Worm (Caenorhabditis elegans): Measurements from ENCODE around the gene egl-4.

DNA sequence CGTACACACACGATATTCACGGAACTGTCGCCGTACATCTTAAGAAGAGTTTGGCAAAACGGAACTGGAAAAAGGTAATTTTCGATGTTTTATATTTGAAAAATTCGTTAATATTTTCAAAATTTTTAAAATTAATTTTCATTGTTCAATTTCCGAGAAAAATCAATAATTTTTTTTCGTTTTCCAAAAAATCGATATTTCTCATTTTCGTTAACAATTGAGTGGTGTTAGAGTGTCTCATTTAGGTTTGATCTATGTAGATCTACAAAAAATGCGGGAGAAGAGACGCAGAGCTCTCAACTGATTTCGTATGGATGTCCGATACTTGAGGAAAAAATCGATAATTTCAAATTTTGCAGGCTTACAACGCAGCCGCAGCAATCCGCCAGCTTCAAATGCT lies 14.8 kb upstream of the egl-4 start:
- TF ChIP-seq dao-5 (tag; optimal IDR thresholded peaks at IDR 0.05) (no peak), W03F9.2 (tag; optimal IDR thresholded peaks at IDR 0.05) (no peak), him-1 (tag; optimal IDR thresholded peaks at IDR 0.05) (no peak)

Data from whole organism, L4/young adult.